Worm (Caenorhabditis elegans): ENCODE results near the gene smcr-8.

DNA sequence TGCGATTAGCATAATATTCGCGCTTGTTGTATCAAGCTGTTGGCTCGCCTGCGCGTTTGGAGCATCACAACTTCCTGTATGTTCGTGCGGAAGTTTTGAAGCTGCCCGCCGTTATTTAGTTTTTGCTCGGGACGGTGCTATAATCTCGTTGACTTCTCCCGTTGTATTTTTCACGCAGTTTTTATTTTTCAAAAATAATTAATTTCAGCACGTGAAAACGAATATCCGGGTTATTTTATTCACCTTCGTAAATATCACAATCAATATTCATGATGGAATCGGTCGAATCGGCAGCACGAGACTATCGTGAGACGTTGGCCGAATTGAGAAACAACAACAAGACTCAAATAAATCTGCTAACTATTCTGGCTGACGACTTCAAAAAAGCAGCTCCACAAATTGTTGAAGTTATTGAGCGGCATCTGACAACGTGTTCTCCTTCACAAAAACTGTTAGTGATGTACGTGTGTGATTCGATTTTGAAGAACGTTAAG is 26.0 kb downstream of the smcr-8 start:
- peak; percentile 48 for TF ChIP-seq tbp1 (GFP tag; optimal IDR thresholded peaks at IDR 0.05)
- peak; percentile 68 for TF ChIP-seq B0035.1 (tag; optimal IDR thresholded peaks at IDR 0.05)
- TF ChIP-seq zfh-2 (GFP tag; conservative IDR thresholded peaks at IDR 0.05): no peak
- TF ChIP-seq snpc-4 (GFP tag; optimal IDR thresholded peaks at IDR 0.05): no peak
- TF ChIP-seq snpc-4 (tag; optimal IDR thresholded peaks at IDR 0.05): peak in 2 of 4 experiments; percentile 26 to 43
- TF ChIP-seq unc-130 (GFP tag; optimal IDR thresholded peaks at IDR 0.05): no peak
- no peak for TF ChIP-seq sptf-2 (GFP tag; optimal IDR thresholded peaks at IDR 0.05)
- TF ChIP-seq hmg-20 (GFP tag; IDR thresholded peaks at IDR 0.05): 0 out of 2 replicates have a peak, but pooled peaks have one; percentile 5
- peak; percentile 43 for TF ChIP-seq madf-10 (tag; optimal IDR thresholded peaks at IDR 0.05)
- TF ChIP-seq K12H6.12 (tag; optimal IDR thresholded peaks at IDR 0.05): no peak
- TF ChIP-seq F55B11.4 (tag; optimal IDR thresholded peaks at IDR 0.05; ENCODE audit: borderline replicate concordance, insufficient read depth): no peak
- 0 out of 2 replicates have a peak, but pooled peaks have one; percentile 19 for TF ChIP-seq ztf-28 (GFP tag; IDR thresholded peaks at IDR 0.05)
- no peak for TF ChIP-seq F57C9.4 (tag; optimal IDR thresholded peaks at IDR 0.05)
- TF ChIP-seq unc-62 (GFP tag; optimal IDR thresholded peaks at IDR 0.05): no peak
- no peak; the same call in 1 of the 2 replicates for TF ChIP-seq ceh-100 (GFP tag; IDR thresholded peaks at IDR 0.05)

Data from whole organism, young adult.